Worm (Caenorhabditis elegans) whole organism, L1 larva: ENCODE data around the gene F49F1.14.
A peak's percentile ranks its signal among the peaks of the same experiment; 100 is the strongest.

Experiments
- C04F5.9 ChIP-seq: sonication (generic microtip); optimal IDR thresholded peaks from 2 replicates; lab custom pipeline; 2016; ENCODE audit warnings: missing genetic modification characterization, missing compliant biosample characterization
- F16B12.6 ChIP-seq: fragments of 150-350 bp; optimal IDR thresholded peaks from 2 replicates; lab custom pipeline; 2014; ENCODE audit warnings: missing biosample characterization, missing genetic modification characterization
- aha-1 ChIP-seq: fragments of 150-350 bp; optimal IDR thresholded peaks from 2 replicates; lab custom pipeline; 2014; ENCODE audit warnings: missing biosample characterization, missing genetic modification characterization
- ceh-82 ChIP-seq, 3 experiments: fragments of 150-350 bp in 1 of 3; sonication (generic microtip) in 2 of 3; optimal IDR thresholded peaks; 2 replicates each; lab custom pipeline; 2014 to 2017; ENCODE audit warnings: missing biosample characterization in 3 of 3, missing genetic modification characterization in 3 of 3
- ceh-88 ChIP-seq: fragments of 200-800 bp; sonication (Bioruptor generic); IDR thresholded peaks from 2 replicates; pipeline ENCODE4 v1.3.6; 2022; ENCODE audit warnings: missing genetic modification characterization, missing compliant biosample characterization
- ceh-90 ChIP-seq: sonication (generic microtip); optimal IDR thresholded peaks from 2 replicates; lab custom pipeline; 2016; ENCODE audit warnings: missing genetic modification characterization, missing compliant biosample characterization
- ces-1 ChIP-seq: fragments of 150-350 bp; optimal IDR thresholded peaks from 2 replicates; lab custom pipeline; 2014; ENCODE audit warnings: missing biosample characterization, missing genetic modification reagents, missing genetic modification characterization
- efl-3 ChIP-seq: fragments of 200-800 bp; sonication (Bioruptor generic); optimal IDR thresholded peaks from 2 replicates; lab custom pipeline; 2018; ENCODE audit warnings: mild to moderate bottlenecking, missing genetic modification characterization, missing compliant biosample characterization
- egl-13 ChIP-seq: sonication (generic microtip); optimal IDR thresholded peaks from 2 replicates; lab custom pipeline; 2016; ENCODE audit warnings: missing genotype, missing genetic modification reagents, missing genetic modification characterization, missing compliant biosample characterization
- elt-2 ChIP-seq: sonication (generic microtip); optimal IDR thresholded peaks from 2 replicates; lab custom pipeline; 2016; ENCODE audit warnings: missing genetic modification characterization, mild to moderate bottlenecking, inconsistent platforms, missing compliant biosample characterization, missing genetic modification reagents
- hlh-17 ChIP-seq: fragments of 200-800 bp; sonication (Bioruptor generic); optimal IDR thresholded peaks from 2 replicates; lab custom pipeline; 2018; ENCODE audit warnings: missing genetic modification characterization, mild to moderate bottlenecking, missing compliant biosample characterization, moderate library complexity, borderline replicate concordance
- hlh-4 ChIP-seq: sonication (generic microtip); optimal IDR thresholded peaks from 2 replicates; lab custom pipeline; 2016; ENCODE audit warnings: mild to moderate bottlenecking, missing genetic modification characterization, missing compliant biosample characterization
- hpl-2 ChIP-seq: fragments of 150-350 bp; optimal IDR thresholded peaks from 2 replicates; lab custom pipeline; 2014; ENCODE audit warnings: missing biosample characterization, missing genetic modification reagents, missing genetic modification characterization
- isw-1 ChIP-seq: fragments of 200-800 bp; sonication (Bioruptor generic); IDR thresholded peaks from 2 replicates; pipeline ENCODE4 v1.3.6; 2022; ENCODE audit warnings: missing genetic modification characterization, missing compliant biosample characterization
- jun-1 ChIP-seq: fragments of 150-350 bp; optimal IDR thresholded peaks from 2 replicates; lab custom pipeline; 2014; ENCODE audit warnings: missing biosample characterization, missing genetic modification reagents, missing genetic modification characterization
- lin-13 ChIP-seq: fragments of 150-350 bp; optimal IDR thresholded peaks from 2 replicates; lab custom pipeline; 2014; ENCODE audit warnings: missing biosample characterization, missing genetic modification reagents, missing genetic modification characterization
- lin-14 ChIP-seq: fragments of 200-800 bp; sonication (Bioruptor generic); optimal IDR thresholded peaks from 2 replicates; lab custom pipeline; 2018; ENCODE audit warnings: mild to moderate bottlenecking, missing genetic modification characterization, moderate library complexity, missing compliant biosample characterization
- lin-39 ChIP-seq: fragments of 150-350 bp; optimal IDR thresholded peaks from 2 replicates; lab custom pipeline; 2014; ENCODE audit warnings: missing biosample characterization, missing genetic modification reagents, missing genetic modification characterization
- mab-9 ChIP-seq: fragments of 200-800 bp; sonication (Bioruptor generic); IDR thresholded peaks from 2 replicates; pipeline ENCODE4 v1.3.6; 2022; ENCODE audit warnings: missing genetic modification reagents, missing genetic modification characterization, missing compliant biosample characterization
- mdl-1 ChIP-seq, 2 experiments: fragments of 150-350 bp; optimal IDR thresholded peaks; 2 replicates each; lab custom pipeline; 2014 to 2017; ENCODE audit warnings: missing biosample characterization in 2 of 2, missing genetic modification characterization in 2 of 2, inconsistent platforms in 1 of 2
- mep-1 ChIP-seq: fragments of 150-350 bp; optimal IDR thresholded peaks from 2 replicates; lab custom pipeline; 2014; ENCODE audit warnings: missing biosample characterization, missing genetic modification characterization
- nhr-11 ChIP-seq: fragments of 150-350 bp; optimal IDR thresholded peaks from 2 replicates; lab custom pipeline; 2014; ENCODE audit warnings: missing biosample characterization, missing genetic modification characterization
- nhr-12 ChIP-seq: sonication (generic microtip); optimal IDR thresholded peaks from 2 replicates; lab custom pipeline; 2017; ENCODE audit warnings: missing biosample characterization, missing genetic modification characterization
- nhr-19 ChIP-seq: fragments of 200-800 bp; sonication (Bioruptor generic); conservative IDR thresholded peaks from 2 replicates; pipeline ENCODE4 v1.3.6; 2022; ENCODE audit warnings: missing genetic modification characterization, missing compliant biosample characterization
- nhr-20 ChIP-seq: sonication (generic microtip); optimal IDR thresholded peaks from 2 replicates; lab custom pipeline; 2016; ENCODE audit warnings: mild to moderate bottlenecking, missing genetic modification characterization, missing compliant biosample characterization
- nhr-76 ChIP-seq: sonication (generic microtip); optimal IDR thresholded peaks from 2 replicates; lab custom pipeline; 2017; ENCODE audit warnings: missing biosample characterization, missing genetic modification characterization
- nhr-84 ChIP-seq: sonication (generic microtip); optimal IDR thresholded peaks from 2 replicates; lab custom pipeline; 2017; ENCODE audit warnings: missing biosample characterization, missing genetic modification characterization
- nhr-85 ChIP-seq: sonication (generic microtip); peaks from one replicate; lab custom pipeline; 2016; ENCODE audit warnings: missing genetic modification characterization, inconsistent platforms, missing compliant biosample characterization
- pag-3 ChIP-seq: sonication (generic microtip); optimal IDR thresholded peaks from 2 replicates; lab custom pipeline; 2017; ENCODE audit warnings: missing genetic modification characterization, mild to moderate bottlenecking, missing compliant biosample characterization, antibody characterized with exemption, borderline replicate concordance; ENCODE audit not compliant: insufficient read depth
- pax-3 ChIP-seq: fragments of 200-800 bp; sonication (Bioruptor generic); optimal IDR thresholded peaks from 2 replicates; lab custom pipeline; 2018; ENCODE audit warnings: mild to moderate bottlenecking, missing genetic modification characterization, moderate library complexity, missing compliant biosample characterization
- pqm-1 ChIP-seq: sonication (generic microtip); optimal IDR thresholded peaks from 3 replicates; lab custom pipeline; 2017; ENCODE audit warnings: missing biosample characterization, missing genetic modification characterization
- skn-1 ChIP-seq: fragments of 150-350 bp; optimal IDR thresholded peaks from 2 replicates; lab custom pipeline; 2014; ENCODE audit warnings: missing biosample characterization, missing genetic modification characterization
- snpc-4 ChIP-seq: fragments of 150-350 bp; optimal IDR thresholded peaks from 2 replicates; lab custom pipeline; 2014; ENCODE audit warnings: missing biosample characterization, missing genetic modification characterization
- sox-4 ChIP-seq: sonication (generic microtip); optimal IDR thresholded peaks from 2 replicates; lab custom pipeline; 2016; ENCODE audit warnings: missing genetic modification characterization, missing compliant biosample characterization
- sptf-1 ChIP-seq: fragments of 150-350 bp; optimal IDR thresholded peaks from 2 replicates; lab custom pipeline; 2014; ENCODE audit warnings: missing biosample characterization, missing genetic modification characterization
- swsn-7 ChIP-seq: sonication (generic microtip); optimal IDR thresholded peaks from 2 replicates; lab custom pipeline; 2016; ENCODE audit warnings: missing genetic modification characterization, missing compliant biosample characterization
- unc-130 ChIP-seq: fragments of 150-350 bp; optimal IDR thresholded peaks from 2 replicates; lab custom pipeline; 2017; ENCODE audit warnings: missing biosample characterization, missing genetic modification characterization, inconsistent platforms
- unc-30 ChIP-seq: sonication (generic microtip); optimal IDR thresholded peaks from 2 replicates; lab custom pipeline; 2017; ENCODE audit warnings: missing biosample characterization, missing genetic modification characterization
- unc-86 ChIP-seq: sonication (generic microtip); optimal IDR thresholded peaks from 2 replicates; lab custom pipeline; 2016; ENCODE audit warnings: missing genetic modification characterization, missing compliant biosample characterization
- unc-98 ChIP-seq: fragments of 200-800 bp; sonication (Bioruptor generic); IDR thresholded peaks from 2 replicates; pipeline ENCODE4 v1.3.6; 2022; ENCODE audit warnings: missing genetic modification characterization, missing compliant biosample characterization
- xbp-1 ChIP-seq: sonication (generic microtip); optimal IDR thresholded peaks from 2 replicates; lab custom pipeline; 2016; ENCODE audit warnings: missing genetic modification characterization, missing compliant biosample characterization
- zip-4 ChIP-seq: fragments of 200-800 bp; sonication (Bioruptor generic); optimal IDR thresholded peaks from 2 replicates; lab custom pipeline; 2018; ENCODE audit warnings: mild to moderate bottlenecking, missing genetic modification characterization, moderate library complexity, missing compliant biosample characterization

F49F1.14 gene

ce11 chrIV:4085022-4085421, 27.3 kb downstream of the F49F1.14 start (continued):
- TF ChIP-seq ceh-88 (GFP tag; lab: Robert Waterston, UW) (no peak), lin-13 (GFP tag; lab: Kevin White, UChicago) (no peak), efl-3 (no peak), xbp-1 (tag; lab: Kevin White, UChicago) (no peak), mep-1 (no peak), sox-4 (no peak), unc-130 (no peak), aha-1 (tag; lab: Kevin White, UChicago) (no peak), ces-1 (GFP tag; lab: Kevin White, UChicago) (no peak), snpc-4 (no peak), mdl-1 (tag; optimal IDR thresholded peaks at IDR 0.05; lab: Kevin White, UChicago) (no peak), hpl-2 (GFP tag; lab: Kevin White, UChicago) (no peak), isw-1 (GFP tag; lab: Robert Waterston, UW) (no peak), pag-3 (tag; lab: Kevin White, UChicago) (no peak), nhr-76 (tag; lab: Kevin White, UChicago) (no peak), F16B12.6 (tag; lab: Kevin White, UChicago) (no peak), nhr-84 (tag; lab: Kevin White, UChicago) (no peak), unc-86 (tag; lab: Kevin White, UChicago) (no peak), sptf-1 (tag; lab: Kevin White, UChicago) (no peak), unc-98 (GFP tag; lab: Robert Waterston, UW) (no peak), hlh-4 (no peak), elt-2 (peak; percentile 48), hlh-17 (GFP tag; lab: Kevin White, UChicago) (no peak), skn-1 (tag; lab: Kevin White, UChicago) (peak; percentile 98), unc-30 (tag; lab: Kevin White, UChicago) (no peak), ceh-90 (tag; lab: Kevin White, UChicago) (no peak), swsn-7 (no peak), lin-14 (GFP tag; lab: Kevin White, UChicago) (no peak), nhr-19 (GFP tag; lab: Robert Waterston, UW) (peak; percentile 28; the same call in 1 of the 2 replicates), nhr-12 (tag; lab: Kevin White, UChicago) (no peak), zip-4 (GFP tag; lab: Kevin White, UChicago) (no peak), nhr-20 (tag; lab: Kevin White, UChicago) (no peak), C04F5.9 (tag; lab: Kevin White, UChicago) (no peak), nhr-85 (tag; lab: Kevin White, UChicago) (peak; percentile 83), mab-9 (GFP tag; lab: Robert Waterston, UW) (no peak), pax-3 (tag; lab: Kevin White, UChicago) (no peak)
- TF ChIP-seq, all 84 proteins: peak for 8

DNA sequence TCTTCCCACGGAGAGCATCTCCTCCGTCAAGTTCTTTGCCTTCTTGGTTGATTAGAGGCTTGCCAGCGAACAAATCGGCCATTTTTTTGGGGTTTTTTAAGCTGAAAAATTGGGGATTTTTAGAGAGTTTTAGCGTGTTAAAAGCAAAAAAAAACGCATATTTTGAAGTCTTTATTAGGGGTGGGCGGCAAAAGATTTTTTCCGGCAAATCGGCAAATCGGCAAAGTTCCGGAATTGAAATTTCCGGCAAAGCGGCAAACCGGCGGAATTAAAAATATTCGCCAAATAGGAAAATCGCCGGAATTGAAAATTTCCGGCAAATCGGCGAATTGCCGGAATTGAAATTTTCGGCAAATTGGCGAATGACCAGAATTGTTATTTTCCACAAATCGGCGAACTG, 28.2 kb downstream of the F49F1.14 start, which contains the start of gene C35B1.5:
Gene C35B1.5, minus strand, starts transcription at position 101 of the 400 bp plus-strand sequence.
- TF ChIP-seq nhr-11 (no peak), egl-13 (no peak), nhr-85 (tag; lab: Kevin White, UChicago) (no peak), unc-30 (tag; lab: Kevin White, UChicago) (no peak), pqm-1 (tag; lab: Kevin White, UChicago) (no peak), ceh-82 (tag; optimal IDR thresholded peaks at IDR 0.05; lab: Kevin White, UChicago) (no peak), C04F5.9 (tag; lab: Kevin White, UChicago) (no peak), lin-39 (tag; lab: Kevin White, UChicago) (no peak), ces-1 (GFP tag; lab: Kevin White, UChicago) (no peak), pag-3 (tag; lab: Kevin White, UChicago) (no peak), zip-4 (GFP tag; lab: Kevin White, UChicago) (no peak), unc-86 (tag; lab: Kevin White, UChicago) (no peak), jun-1 (no peak), skn-1 (tag; lab: Kevin White, UChicago) (no peak), elt-2 (no peak), snpc-4 (no peak), ceh-90 (tag; lab: Kevin White, UChicago) (no peak), unc-130 (no peak)
